Fruit fly (Drosophila melanogaster): Measurements from ENCODE around the gene dpy.

- TF ChIP-seq dsx (GFP tag; optimal IDR thresholded peaks at IDR 0.05; ENCODE audit: poor library complexity, severe bottlenecking) = no peak
- no peak for TF ChIP-seq Eip93F (GFP tag; optimal IDR thresholded peaks at IDR 0.05)
- TF ChIP-seq CG8319 (GFP tag; optimal IDR thresholded peaks at IDR 0.05) = no peak
- no peak for TF ChIP-seq CG10669 (GFP tag; optimal IDR thresholded peaks at IDR 0.05)
- TF ChIP-seq lz (GFP tag; optimal IDR thresholded peaks at IDR 0.05) = no peak
- no peak for TF ChIP-seq CG16779 (tag; optimal IDR thresholded peaks at IDR 0.05)
- TF ChIP-seq Met (GFP tag; optimal IDR thresholded peaks at IDR 0.05) = no peak
- TF ChIP-seq Sox102F (GFP tag; optimal IDR thresholded peaks at IDR 0.05) = no peak
- TF ChIP-seq CG15336 (GFP tag; IDR thresholded peaks at IDR 0.05) = no peak
- TF ChIP-seq CG10631 (GFP tag; optimal IDR thresholded peaks at IDR 0.05) = no peak
- no peak for TF ChIP-seq svp (GFP tag)
- TF ChIP-seq salr (GFP tag; optimal IDR thresholded peaks at IDR 0.05) = no peak
- TF ChIP-seq Ets21C (GFP tag; optimal IDR thresholded peaks at IDR 0.05) = no peak
Observed at dm6 chr2L:4573327-4573726, 40.8 kb downstream of the dpy start.

Measured in whole organism, prepupa.